Fruit fly (Drosophila melanogaster): ENCODE results near the gene Srr.

Srr gene

DNA sequence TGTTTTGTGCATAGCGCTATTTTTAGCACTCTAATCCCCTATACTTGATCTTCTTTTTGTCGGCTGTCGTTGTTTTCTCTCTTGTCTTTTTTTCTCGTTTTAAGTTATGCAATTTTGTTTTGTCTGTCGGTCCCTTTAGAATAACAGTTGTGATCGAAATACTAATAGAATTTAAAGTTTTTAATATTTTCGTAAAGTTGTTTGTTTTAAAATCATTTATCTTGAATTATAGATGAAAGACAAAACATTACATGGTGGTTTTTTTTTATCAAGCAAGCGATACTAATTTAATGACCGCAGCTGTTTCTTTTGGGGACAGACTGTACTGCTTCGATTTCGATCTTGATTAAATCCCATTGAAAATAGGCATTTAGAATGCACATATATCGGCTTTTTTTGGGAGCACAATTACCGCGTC lies 20.4 kb upstream of the Srr start:
- TF ChIP-seq Hr96 (GFP tag; optimal IDR thresholded peaks at IDR 0.05) (no peak), Clk (GFP tag; optimal IDR thresholded peaks at IDR 0.05) (no peak), CG14711 (tag; optimal IDR thresholded peaks at IDR 0.05) (peak; percentile 22), Mnt (GFP tag; optimal IDR thresholded peaks at IDR 0.05) (no peak), CG33017 (tag; optimal IDR thresholded peaks at IDR 0.05) (no peak), kay (GFP tag; ENCODE audit: borderline replicate concordance) (peak; percentile 66), Crg-1 (GFP tag; optimal IDR thresholded peaks at IDR 0.05) (no peak), CG7045 (GFP tag; optimal IDR thresholded peaks at IDR 0.05) (no peak)

DNA sequence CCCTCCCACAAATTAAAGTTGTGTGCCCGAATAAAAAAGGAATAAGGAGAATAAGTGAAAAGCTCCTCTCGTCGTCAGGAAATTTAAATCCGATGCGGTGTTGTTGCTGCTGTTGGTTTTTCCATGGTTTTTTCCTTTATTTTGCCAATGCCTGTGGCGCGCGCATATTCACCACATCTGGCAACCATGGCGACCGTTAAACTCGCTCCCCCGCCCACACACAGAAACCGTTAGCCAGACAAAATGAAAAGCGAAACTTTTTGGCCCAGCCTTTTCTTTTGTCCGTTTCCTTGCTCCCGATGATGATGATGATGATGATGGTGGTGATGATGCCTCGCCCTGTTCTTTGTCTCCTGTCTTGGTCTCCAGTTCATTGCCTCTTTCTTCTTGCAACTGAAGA lies 19.3 kb upstream of the Srr start:
- TF ChIP-seq pad (GFP tag; optimal IDR thresholded peaks at IDR 0.05) (peak; percentile 32), Hr96 (GFP tag; optimal IDR thresholded peaks at IDR 0.05) (no peak)

DNA sequence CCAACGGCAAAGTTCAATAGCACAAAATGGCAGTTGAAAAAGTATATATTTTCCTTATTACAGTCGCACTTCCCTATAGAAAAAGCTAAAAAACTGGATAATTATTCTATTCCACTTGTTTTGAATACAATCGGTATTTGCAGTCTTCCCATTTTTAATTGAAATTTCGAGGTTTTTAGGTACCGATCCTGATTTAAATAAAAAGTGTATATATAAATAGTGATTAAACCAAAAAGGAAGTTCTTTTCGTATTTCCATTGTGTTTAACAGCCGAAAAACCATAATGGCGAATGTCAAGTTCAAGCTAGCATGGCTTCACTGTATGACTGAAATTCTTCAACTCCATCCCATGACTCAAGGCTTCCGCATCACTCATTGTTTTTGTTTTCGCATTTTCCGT lies 18.7 kb upstream of the Srr start:
- TF ChIP-seq Hr96 (GFP tag; optimal IDR thresholded peaks at IDR 0.05) = no peak
- no peak for TF ChIP-seq CG14711 (tag; optimal IDR thresholded peaks at IDR 0.05)
- TF ChIP-seq CG11617 (GFP tag; optimal IDR thresholded peaks at IDR 0.05) = no peak
- TF ChIP-seq cnc (optimal IDR thresholded peaks at IDR 0.05) = no peak
- TF ChIP-seq CG12768 (GFP tag; optimal IDR thresholded peaks at IDR 0.05) = no peak
- TF ChIP-seq kay (GFP tag; ENCODE audit: borderline replicate concordance) = peak; percentile 81
- no peak for TF ChIP-seq CG33017 (tag; optimal IDR thresholded peaks at IDR 0.05)

DNA sequence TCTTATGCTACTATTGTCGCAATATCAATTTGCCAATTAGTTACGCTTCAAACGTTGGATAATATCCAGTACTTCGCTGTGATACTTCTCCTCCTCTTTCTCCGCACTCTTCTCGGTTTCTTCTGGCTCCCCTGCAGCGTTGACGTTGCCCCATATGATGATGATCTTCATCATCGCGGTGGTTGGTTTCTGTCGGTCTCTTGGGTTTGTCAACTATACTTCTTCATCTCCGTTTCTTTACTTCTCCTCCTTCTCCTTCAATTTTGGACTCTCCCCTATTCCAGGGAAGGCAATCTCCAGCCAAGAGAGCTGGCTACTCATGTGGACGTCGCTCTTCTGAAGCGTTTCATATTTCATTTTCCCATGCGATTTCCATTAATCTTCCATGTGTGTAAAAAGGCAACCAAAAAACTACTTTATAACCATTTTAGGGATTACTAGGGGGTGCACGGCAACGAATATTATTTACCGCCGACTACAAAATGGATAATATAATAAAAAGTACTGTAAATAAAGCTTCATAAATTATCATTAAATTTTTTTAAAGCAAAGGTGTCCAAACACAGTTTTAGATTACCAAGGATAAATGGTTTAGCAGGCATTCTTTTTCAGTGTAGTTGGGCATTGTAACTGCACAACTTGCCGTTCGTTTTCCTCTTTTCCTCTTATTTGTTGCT lies 17.4 kb upstream of the Srr start:
- TF ChIP-seq Mnt (GFP tag; optimal IDR thresholded peaks at IDR 0.05) = no peak
- no peak for TF ChIP-seq CG12768 (GFP tag; optimal IDR thresholded peaks at IDR 0.05)
- no peak for TF ChIP-seq CG14711 (tag; optimal IDR thresholded peaks at IDR 0.05)
- no peak for TF ChIP-seq CG7045 (GFP tag; optimal IDR thresholded peaks at IDR 0.05)
- peak; percentile 11 for TF ChIP-seq bab1 (GFP tag; optimal IDR thresholded peaks at IDR 0.05)
- TF ChIP-seq kay (GFP tag; ENCODE audit: borderline replicate concordance) = peak; percentile 93
- TF ChIP-seq pad (GFP tag; optimal IDR thresholded peaks at IDR 0.05) = peak; percentile 41
- TF ChIP-seq toe (GFP tag; optimal IDR thresholded peaks at IDR 0.05) = no peak
- TF ChIP-seq tj (GFP tag; optimal IDR thresholded peaks at IDR 0.05) = no peak

dm6 chr3R:9348379-9348721 lies 16.8 kb upstream of the Srr start:
- TF ChIP-seq CG14711 (tag; optimal IDR thresholded peaks at IDR 0.05) (no peak), Crg-1 (GFP tag; optimal IDR thresholded peaks at IDR 0.05) (no peak), CG11617 (GFP tag; optimal IDR thresholded peaks at IDR 0.05) (no peak), cnc (optimal IDR thresholded peaks at IDR 0.05) (no peak), toe (GFP tag; optimal IDR thresholded peaks at IDR 0.05) (no peak), CG33017 (tag; optimal IDR thresholded peaks at IDR 0.05) (no peak), tj (GFP tag; optimal IDR thresholded peaks at IDR 0.05) (peak; percentile 27), CG7045 (GFP tag; optimal IDR thresholded peaks at IDR 0.05) (no peak), kay (GFP tag; ENCODE audit: borderline replicate concordance) (peak; percentile 37)

DNA sequence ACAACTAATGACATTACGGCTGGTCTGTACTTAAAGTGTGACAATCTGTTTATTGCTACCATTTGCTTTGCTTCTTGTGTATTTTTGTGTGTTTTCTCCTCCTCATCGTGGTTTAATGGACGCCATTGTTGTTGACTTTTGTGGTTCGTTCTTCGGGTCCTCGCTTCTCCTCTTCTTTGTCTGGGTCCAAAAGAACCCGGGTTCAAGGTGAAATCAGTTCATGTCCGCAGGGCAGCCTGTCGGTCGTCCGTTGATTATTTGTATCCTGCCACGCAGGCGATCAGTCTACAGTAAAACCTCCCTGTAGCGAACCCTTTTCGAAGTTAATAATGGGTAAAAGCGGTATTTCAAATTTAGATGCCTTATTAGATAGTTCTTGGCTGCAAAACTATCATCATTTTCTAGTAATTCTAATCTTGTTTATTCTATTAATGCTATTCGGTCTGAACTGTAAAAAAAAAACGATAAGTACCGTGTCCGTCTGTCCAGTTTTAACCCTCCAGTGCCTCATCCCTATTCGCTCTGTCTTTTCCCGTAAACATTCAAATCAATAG lies 15.9 kb upstream of the Srr start:
- TF ChIP-seq kay (GFP tag; ENCODE audit: borderline replicate concordance) (peak; percentile 31), Mnt (GFP tag; optimal IDR thresholded peaks at IDR 0.05) (no peak)

dm6 chr3R:9350561-9351379 lies 14.4 kb upstream of the Srr start:
- no peak for TF ChIP-seq tj (GFP tag; optimal IDR thresholded peaks at IDR 0.05)
- TF ChIP-seq ovo (GFP tag; optimal IDR thresholded peaks at IDR 0.05) = no peak
- no peak for TF ChIP-seq pad (GFP tag; optimal IDR thresholded peaks at IDR 0.05)
- peak in 1 of 2 experiments; percentile 12 for TF ChIP-seq cnc (optimal IDR thresholded peaks at IDR 0.05)
- TF ChIP-seq CG7101 (tag; optimal IDR thresholded peaks at IDR 0.05) = no peak

- peak; percentile 57 for TF ChIP-seq CG12768 (GFP tag; optimal IDR thresholded peaks at IDR 0.05)
- TF ChIP-seq ovo (GFP tag; optimal IDR thresholded peaks at IDR 0.05) = no peak
- TF ChIP-seq toe (GFP tag; optimal IDR thresholded peaks at IDR 0.05) = no peak
- TF ChIP-seq kay (GFP tag; ENCODE audit: borderline replicate concordance) = peak; percentile 93
- TF ChIP-seq tj (GFP tag; optimal IDR thresholded peaks at IDR 0.05) = peak; percentile 50
- peak in 1 of 2 experiments; percentile 51 for TF ChIP-seq cnc (optimal IDR thresholded peaks at IDR 0.05)
- TF ChIP-seq CG7101 (tag; optimal IDR thresholded peaks at IDR 0.05) = peak; percentile 11
- no peak for TF ChIP-seq Hr96 (GFP tag; optimal IDR thresholded peaks at IDR 0.05)
- peak; percentile 14 for TF ChIP-seq CG7045 (GFP tag; optimal IDR thresholded peaks at IDR 0.05)
- TF ChIP-seq CG5204 (GFP tag; optimal IDR thresholded peaks at IDR 0.05) = peak; percentile 10
- no peak for TF ChIP-seq CG1620 (GFP tag; optimal IDR thresholded peaks at IDR 0.05)
- peak; percentile 36 for TF ChIP-seq bab1 (GFP tag; optimal IDR thresholded peaks at IDR 0.05)
- TF ChIP-seq CG33017 (tag; optimal IDR thresholded peaks at IDR 0.05) = peak; percentile 31
- TF ChIP-seq Crg-1 (GFP tag; optimal IDR thresholded peaks at IDR 0.05) = peak; percentile 20
- peak; percentile 57 for TF ChIP-seq cic (GFP tag; optimal IDR thresholded peaks at IDR 0.05)
- peak; percentile 55 for TF ChIP-seq CG14711 (tag; optimal IDR thresholded peaks at IDR 0.05)
- TF ChIP-seq Clk (GFP tag; optimal IDR thresholded peaks at IDR 0.05) = peak; percentile 11
- peak; percentile 70 for TF ChIP-seq CG11617 (GFP tag; optimal IDR thresholded peaks at IDR 0.05)
- TF ChIP-seq pad (GFP tag; optimal IDR thresholded peaks at IDR 0.05) = no peak
- peak; percentile 54 for TF ChIP-seq Mnt (GFP tag; optimal IDR thresholded peaks at IDR 0.05)
Measured at dm6 chr3R:9351415-9352379, 13.5 kb upstream of the Srr start.
